Worm (Caenorhabditis elegans) whole organism, L1 larva: ENCODE data around the gene arl-1.

ENCODE experiments used
- C16A3.4 ChIP-seq: fragments of 150-350 bp; optimal IDR thresholded peaks from 2 replicates; lab custom pipeline; 2014; ENCODE audit warnings: missing biosample characterization, missing genetic modification characterization
- F16B12.6 ChIP-seq: fragments of 150-350 bp; optimal IDR thresholded peaks from 2 replicates; lab custom pipeline; 2014; ENCODE audit warnings: missing biosample characterization, missing genetic modification characterization
- Y116A8C.19 ChIP-seq: sonication (generic microtip); optimal IDR thresholded peaks from 2 replicates; lab custom pipeline; 2016; ENCODE audit warnings: missing compliant biosample characterization, missing genetic modification characterization, borderline replicate concordance
- aha-1 ChIP-seq: fragments of 150-350 bp; optimal IDR thresholded peaks from 2 replicates; lab custom pipeline; 2014; ENCODE audit warnings: missing biosample characterization, missing genetic modification characterization
- ceh-63 ChIP-seq: fragments of 200-800 bp; sonication (Bioruptor generic); optimal IDR thresholded peaks from 2 replicates; lab custom pipeline; 2018; ENCODE audit warnings: mild to moderate bottlenecking, missing genetic modification characterization, missing compliant biosample characterization
- ceh-8 ChIP-seq: fragments of 200-800 bp; sonication (Bioruptor generic); optimal IDR thresholded peaks from 2 replicates; lab custom pipeline; 2018; ENCODE audit warnings: mild to moderate bottlenecking, missing genetic modification characterization, moderate library complexity, missing compliant biosample characterization
- ces-1 ChIP-seq: fragments of 150-350 bp; optimal IDR thresholded peaks from 2 replicates; lab custom pipeline; 2014; ENCODE audit warnings: missing biosample characterization, missing genetic modification reagents, missing genetic modification characterization
- dpl-1 ChIP-seq, 3 experiments: fragments of 150-350 bp in 2 of 3; sonication (generic microtip) in 1 of 3; optimal IDR thresholded peaks; 2 replicates each; lab custom pipeline; 2014 to 2017; ENCODE audit warnings: missing biosample characterization in 3 of 3, missing genetic modification characterization in 3 of 3, missing genetic modification reagents in 3 of 3
- efl-1 ChIP-seq, 4 experiments: fragments of 150-350 bp; optimal IDR thresholded peaks in 3 of 4; peaks in 1 of 4; 1 replicate in 1 of 4; 2 replicates in 3 of 4; lab custom pipeline; 2014; ENCODE audit warnings: missing biosample characterization in 2 of 4, missing genetic modification characterization in 2 of 4, missing genetic modification reagents in 2 of 4
- efl-3 ChIP-seq: fragments of 200-800 bp; sonication (Bioruptor generic); optimal IDR thresholded peaks from 2 replicates; lab custom pipeline; 2018; ENCODE audit warnings: mild to moderate bottlenecking, missing genetic modification characterization, missing compliant biosample characterization
- egl-13 ChIP-seq: sonication (generic microtip); optimal IDR thresholded peaks from 2 replicates; lab custom pipeline; 2016; ENCODE audit warnings: missing genotype, missing genetic modification reagents, missing genetic modification characterization, missing compliant biosample characterization
- egl-27 ChIP-seq, 2 experiments: fragments of 150-350 bp in 1 of 2; sonication (generic microtip); optimal IDR thresholded peaks; 3 replicates each; lab custom pipeline; 2017 to 2018; ENCODE audit warnings: missing biosample characterization in 2 of 2, missing genetic modification characterization in 2 of 2, missing genetic modification reagents in 2 of 2
- ets-5 ChIP-seq: fragments of 200-800 bp; sonication (Bioruptor generic); IDR thresholded peaks from 2 replicates; pipeline ENCODE4 v1.3.6; 2022; ENCODE audit warnings: missing genetic modification characterization, missing compliant biosample characterization
- fkh-10 ChIP-seq: sonication (generic microtip); optimal IDR thresholded peaks from 2 replicates; lab custom pipeline; 2017; ENCODE audit warnings: missing biosample characterization, missing genetic modification reagents, missing genetic modification characterization
- fkh-8 ChIP-seq: sonication (generic microtip); optimal IDR thresholded peaks from 2 replicates; lab custom pipeline; 2016; ENCODE audit warnings: mild to moderate bottlenecking, missing genetic modification characterization, missing compliant biosample characterization
- grh-1 ChIP-seq: fragments of 200-800 bp; sonication (Bioruptor generic); IDR thresholded peaks from 2 replicates; pipeline ENCODE4 v1.3.6; 2022; ENCODE audit warnings: missing genetic modification reagents, missing genetic modification characterization, missing compliant biosample characterization
- irx-1 ChIP-seq: sonication (generic microtip); optimal IDR thresholded peaks from 2 replicates; lab custom pipeline; 2016; ENCODE audit warnings: missing genetic modification characterization, missing compliant biosample characterization
- isw-1 ChIP-seq: fragments of 200-800 bp; sonication (Bioruptor generic); IDR thresholded peaks from 2 replicates; pipeline ENCODE4 v1.3.6; 2022; ENCODE audit warnings: missing genetic modification characterization, missing compliant biosample characterization
- jun-1 ChIP-seq: fragments of 150-350 bp; optimal IDR thresholded peaks from 2 replicates; lab custom pipeline; 2014; ENCODE audit warnings: missing biosample characterization, missing genetic modification reagents, missing genetic modification characterization
- lin-14 ChIP-seq: fragments of 200-800 bp; sonication (Bioruptor generic); optimal IDR thresholded peaks from 2 replicates; lab custom pipeline; 2018; ENCODE audit warnings: mild to moderate bottlenecking, missing genetic modification characterization, moderate library complexity, missing compliant biosample characterization
- lin-15B ChIP-seq: fragments of 150-350 bp; sonication (generic microtip); optimal IDR thresholded peaks from 3 replicates; lab custom pipeline; 2014; ENCODE audit warnings: missing biosample characterization, missing genetic modification characterization
- lir-3 ChIP-seq: sonication (generic microtip); optimal IDR thresholded peaks from 2 replicates; lab custom pipeline; 2016; ENCODE audit warnings: mild to moderate bottlenecking, missing genetic modification characterization, moderate library complexity, missing compliant biosample characterization; ENCODE audit not compliant: poor library complexity
- lsy-2 ChIP-seq, 2 experiments: fragments of 150-350 bp; optimal IDR thresholded peaks; 2 replicates each; lab custom pipeline; 2014; ENCODE audit warnings: missing biosample characterization in 2 of 2, missing genetic modification characterization in 2 of 2
- mab-9 ChIP-seq: fragments of 200-800 bp; sonication (Bioruptor generic); IDR thresholded peaks from 2 replicates; pipeline ENCODE4 v1.3.6; 2022; ENCODE audit warnings: missing genetic modification reagents, missing genetic modification characterization, missing compliant biosample characterization
- mdl-1 ChIP-seq, 2 experiments: fragments of 150-350 bp; optimal IDR thresholded peaks; 2 replicates each; lab custom pipeline; 2014 to 2017; ENCODE audit warnings: missing biosample characterization in 2 of 2, missing genetic modification characterization in 2 of 2, inconsistent platforms in 1 of 2
- mef-2 ChIP-seq: fragments of 150-350 bp; optimal IDR thresholded peaks from 2 replicates; lab custom pipeline; 2014; ENCODE audit warnings: missing biosample characterization, missing genetic modification characterization
- nhr-12 ChIP-seq: sonication (generic microtip); optimal IDR thresholded peaks from 2 replicates; lab custom pipeline; 2017; ENCODE audit warnings: missing biosample characterization, missing genetic modification characterization
- nhr-20 ChIP-seq: sonication (generic microtip); optimal IDR thresholded peaks from 2 replicates; lab custom pipeline; 2016; ENCODE audit warnings: mild to moderate bottlenecking, missing genetic modification characterization, missing compliant biosample characterization
- nhr-237 ChIP-seq: fragments of 150-350 bp; optimal IDR thresholded peaks from 2 replicates; lab custom pipeline; 2014; ENCODE audit warnings: missing biosample characterization, missing genetic modification characterization
- nhr-47 ChIP-seq: sonication (generic microtip); optimal IDR thresholded peaks from 2 replicates; lab custom pipeline; 2016; ENCODE audit warnings: mild to moderate bottlenecking, missing genetic modification characterization, moderate library complexity, missing compliant biosample characterization
- nhr-71 ChIP-seq: sonication (generic microtip); optimal IDR thresholded peaks from 2 replicates; lab custom pipeline; 2016; ENCODE audit warnings: mild to moderate bottlenecking, missing genetic modification characterization, moderate library complexity, missing compliant biosample characterization
- nhr-76 ChIP-seq: sonication (generic microtip); optimal IDR thresholded peaks from 2 replicates; lab custom pipeline; 2017; ENCODE audit warnings: missing biosample characterization, missing genetic modification characterization
- nhr-77 ChIP-seq: fragments of 150-350 bp; optimal IDR thresholded peaks from 2 replicates; lab custom pipeline; 2014; ENCODE audit warnings: missing biosample characterization, missing genetic modification characterization
- nhr-85 ChIP-seq: sonication (generic microtip); peaks from one replicate; lab custom pipeline; 2016; ENCODE audit warnings: missing genetic modification characterization, inconsistent platforms, missing compliant biosample characterization
- pax-3 ChIP-seq: fragments of 200-800 bp; sonication (Bioruptor generic); optimal IDR thresholded peaks from 2 replicates; lab custom pipeline; 2018; ENCODE audit warnings: mild to moderate bottlenecking, missing genetic modification characterization, moderate library complexity, missing compliant biosample characterization
- pqm-1 ChIP-seq: sonication (generic microtip); optimal IDR thresholded peaks from 3 replicates; lab custom pipeline; 2017; ENCODE audit warnings: missing biosample characterization, missing genetic modification characterization
- sup-37 ChIP-seq: fragments of 200-800 bp; sonication (Bioruptor generic); optimal IDR thresholded peaks from 2 replicates; lab custom pipeline; 2018; ENCODE audit warnings: mild to moderate bottlenecking, missing genetic modification characterization, missing compliant biosample characterization
- tbx-2 ChIP-seq: sonication (generic microtip); optimal IDR thresholded peaks from 2 replicates; lab custom pipeline; 2016; ENCODE audit warnings: missing genetic modification characterization, missing compliant biosample characterization
- tlp-1 ChIP-seq: fragments of 150-350 bp; optimal IDR thresholded peaks from 2 replicates; lab custom pipeline; 2014; ENCODE audit warnings: missing biosample characterization, missing genetic modification characterization
- unc-30 ChIP-seq: sonication (generic microtip); optimal IDR thresholded peaks from 2 replicates; lab custom pipeline; 2017; ENCODE audit warnings: missing biosample characterization, missing genetic modification characterization
- xbp-1 ChIP-seq: sonication (generic microtip); optimal IDR thresholded peaks from 2 replicates; lab custom pipeline; 2016; ENCODE audit warnings: missing genetic modification characterization, missing compliant biosample characterization
- zag-1 ChIP-seq: fragments of 150-350 bp; optimal IDR thresholded peaks from 2 replicates; lab custom pipeline; 2014; ENCODE audit warnings: missing biosample characterization, missing genetic modification characterization
- zip-4 ChIP-seq: fragments of 200-800 bp; sonication (Bioruptor generic); optimal IDR thresholded peaks from 2 replicates; lab custom pipeline; 2018; ENCODE audit warnings: mild to moderate bottlenecking, missing genetic modification characterization, moderate library complexity, missing compliant biosample characterization
- ztf-11 ChIP-seq, 2 experiments: sonication (generic microtip); optimal IDR thresholded peaks; 2 replicates each; lab custom pipeline; 2016 to 2017; ENCODE audit warnings: missing genetic modification characterization in 2 of 2, missing biosample characterization in 1 of 2, missing compliant biosample characterization in 1 of 2

The arl-1 gene

ce11 chrII:8546975-8547374 lies 34.8 kb upstream of the arl-1 start (continued):
- peak; percentile 68 for TF ChIP-seq nhr-20
- peak in 1 of 2 experiments; percentile 69 for TF ChIP-seq lsy-2 (tag; optimal IDR thresholded peaks at IDR 0.05; lab: Kevin White, UChicago)
- TF ChIP-seq nhr-47 (tag; lab: Kevin White, UChicago), result peak; percentile 59
- TF ChIP-seq egl-27 (tag; optimal IDR thresholded peaks at IDR 0.05; lab: Kevin White, UChicago), result no peak
- no peak for TF ChIP-seq tlp-1 (tag; lab: Kevin White, UChicago)
- no peak for TF ChIP-seq nhr-76
- no peak for TF ChIP-seq fkh-8 (tag; lab: Kevin White, UChicago)
- no peak for TF ChIP-seq pax-3
- no peak for TF ChIP-seq isw-1 (GFP tag; lab: Robert Waterston, UW)
- TF ChIP-seq mab-9 (GFP tag; lab: Robert Waterston, UW), result no peak
- peak in 2 of 3 experiments; percentile 25 to 44 for TF ChIP-seq dpl-1 (GFP tag; optimal IDR thresholded peaks at IDR 0.05; lab: Kevin White, UChicago)
- TF ChIP-seq lir-3 (tag; lab: Kevin White, UChicago), result peak; percentile 48
- TF ChIP-seq irx-1 (tag; lab: Kevin White, UChicago), result no peak
- TF ChIP-seq ceh-8, result no peak
- TF ChIP-seq efl-3 (GFP tag; lab: Kevin White, UChicago), result no peak
- TF ChIP-seq efl-1 (optimal IDR thresholded peaks at IDR 0.05; lab: Kevin White, UChicago), result peak; percentile 38 to 48
- TF ChIP-seq efl-1 (GFP tag; optimal IDR thresholded peaks at IDR 0.05 in 1 of 2; lab: Kevin White, UChicago), result peak; percentile 20 to 95
- no peak for TF ChIP-seq ceh-63 (GFP tag; lab: Kevin White, UChicago)
- TF ChIP-seq nhr-85 (tag; lab: Kevin White, UChicago), result no peak
- no peak for TF ChIP-seq aha-1 (tag; lab: Kevin White, UChicago)
- no peak for TF ChIP-seq nhr-237 (tag; lab: Kevin White, UChicago)
- TF ChIP-seq unc-30, result no peak
- no peak for TF ChIP-seq xbp-1 (tag; lab: Kevin White, UChicago)
- TF ChIP-seq zag-1, result no peak
- TF ChIP-seq zip-4 (GFP tag; lab: Kevin White, UChicago), result no peak
- no peak for TF ChIP-seq mef-2 (tag; lab: Kevin White, UChicago)
- no peak for TF ChIP-seq egl-13
- no peak for TF ChIP-seq lin-14 (GFP tag; lab: Kevin White, UChicago)
- no peak for TF ChIP-seq nhr-71 (tag; lab: Kevin White, UChicago)
- TF ChIP-seq sup-37 (GFP tag; lab: Kevin White, UChicago), result no peak
- no peak for TF ChIP-seq ces-1 (GFP tag; lab: Kevin White, UChicago)
- no peak for TF ChIP-seq Y116A8C.19 (tag; lab: Kevin White, UChicago)
- TF ChIP-seq ets-5, result no peak
- no peak for TF ChIP-seq nhr-12
- TF ChIP-seq ztf-11 (tag; optimal IDR thresholded peaks at IDR 0.05; lab: Kevin White, UChicago), result peak in 1 of 2 experiments; percentile 19
- TF ChIP-seq grh-1 (GFP tag; lab: Robert Waterston, UW), result no peak
- TF ChIP-seq C16A3.4 (tag; lab: Kevin White, UChicago), result peak; percentile 78
- TF ChIP-seq nhr-77 (tag; lab: Kevin White, UChicago), result peak; percentile 62
- TF ChIP-seq jun-1, result no peak
- no peak for TF ChIP-seq lin-15B (tag; lab: Kevin White, UChicago)
- no peak for TF ChIP-seq F16B12.6 (tag; lab: Kevin White, UChicago)
- peak in 1 of 2 experiments; percentile 60 for TF ChIP-seq mdl-1 (tag; optimal IDR thresholded peaks at IDR 0.05; lab: Kevin White, UChicago)
- no peak for TF ChIP-seq pqm-1 (tag; lab: Kevin White, UChicago)
- TF ChIP-seq tbx-2, result no peak

DNA sequence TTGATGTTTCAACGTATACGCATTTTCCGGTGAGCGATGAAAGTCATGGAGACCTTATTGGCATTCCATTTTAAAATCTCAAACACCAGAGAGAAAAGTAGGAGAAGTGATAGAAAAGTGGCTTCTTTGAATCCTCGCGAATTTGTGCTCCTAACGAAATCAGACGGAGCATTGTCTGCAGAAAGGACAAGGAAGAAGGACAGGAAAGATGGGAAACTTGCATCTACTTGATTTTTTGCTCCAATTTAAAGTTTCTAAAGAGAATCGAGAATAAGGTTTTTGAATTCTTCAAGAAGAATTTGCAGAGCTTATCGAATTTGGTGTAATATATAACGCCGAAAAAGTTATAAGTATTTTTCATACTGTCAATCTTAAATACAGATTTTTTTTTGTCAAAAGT lies 30.7 kb upstream of the arl-1 start:
- TF ChIP-seq lin-14 (GFP tag; lab: Kevin White, UChicago), result peak; percentile 50
- TF ChIP-seq efl-1 (optimal IDR thresholded peaks at IDR 0.05; lab: Kevin White, UChicago), result no peak
- TF ChIP-seq efl-1 (GFP tag; optimal IDR thresholded peaks at IDR 0.05 in 1 of 2; lab: Kevin White, UChicago), result no peak
- TF ChIP-seq fkh-10, result peak; percentile 91
- TF ChIP-seq grh-1 (GFP tag; lab: Robert Waterston, UW), result no peak
